Fruit fly (Drosophila melanogaster) whole organism, larva: ENCODE data around the gene Pgm1.

Experiments used
- noc ChIP-seq: fragments of 200-800 bp; sonication (Bioruptor generic); optimal IDR thresholded peaks from 3 replicates; lab custom pipeline; 2019; ENCODE audit warnings: missing biosample characterization, mild to moderate bottlenecking, missing genetic modification characterization, moderate library complexity

The Pgm1 gene

DNA sequence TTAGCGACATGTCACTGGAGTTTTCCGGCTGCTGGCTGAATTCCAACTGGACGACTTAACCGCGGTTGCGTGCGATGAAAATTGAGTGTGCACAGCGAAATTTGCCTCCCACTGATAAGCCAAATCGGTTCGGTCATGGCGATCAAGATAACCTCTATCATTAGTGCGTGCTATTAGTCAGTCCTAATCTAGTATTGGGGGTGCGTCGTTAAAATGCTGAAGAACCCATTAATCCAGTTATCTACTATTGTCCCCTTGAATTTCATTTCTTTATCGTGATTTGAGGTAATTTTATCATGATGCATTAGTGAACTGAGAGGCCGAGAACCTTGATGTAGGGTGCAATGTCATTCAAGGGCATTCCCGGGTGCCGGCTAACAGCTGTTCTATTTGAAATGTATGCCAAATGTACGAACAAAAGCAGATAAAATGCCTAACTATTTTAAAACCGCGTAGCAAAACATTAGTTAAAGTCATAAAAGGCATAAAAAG lies at the start of gene Pgm1:
Gene Pgm1 (minus strand): TSS at position 51 of the 492 bp plus-strand sequence.
- peak; percentile 87 for TF ChIP-seq noc

DNA sequence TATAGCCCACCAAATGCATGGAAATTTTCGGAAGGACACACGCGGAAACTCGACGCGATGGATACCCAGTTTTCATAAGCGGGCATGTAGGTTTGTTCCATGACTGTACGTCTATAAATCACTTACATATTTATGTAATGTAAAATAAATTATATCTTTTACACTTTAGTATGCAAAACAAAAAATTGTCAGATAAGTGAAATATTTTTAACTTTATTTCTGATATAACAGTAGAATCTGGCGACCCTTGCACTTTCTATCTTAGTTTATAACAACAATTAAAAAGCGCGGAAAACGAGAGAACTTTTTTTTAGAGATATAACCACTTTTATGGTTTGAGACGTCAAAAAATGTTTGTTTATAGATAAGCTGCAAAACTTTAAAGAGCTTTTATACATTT lies 49.4 kb upstream of the Pgm1 start:
- no peak for TF ChIP-seq noc

DNA sequence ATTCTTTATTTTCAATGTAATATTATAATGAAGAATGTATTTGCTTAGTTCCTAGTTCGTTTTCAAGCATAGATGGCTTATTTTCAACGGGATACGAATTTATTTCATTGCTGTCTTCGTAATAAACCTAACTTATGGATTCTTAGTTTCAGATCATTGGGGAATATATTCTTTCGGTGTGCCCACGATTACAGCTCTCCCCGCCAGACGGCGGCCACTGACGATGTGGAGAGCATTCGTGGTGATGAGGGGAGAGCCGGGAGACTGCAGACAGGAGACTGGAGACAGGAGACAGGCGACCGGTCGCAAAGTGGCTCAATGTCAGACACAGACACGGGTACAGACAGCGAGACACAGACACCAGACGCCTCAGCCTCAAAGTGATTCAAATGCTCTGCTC lies 49.0 kb upstream of the Pgm1 start:
- TF ChIP-seq noc = no peak

DNA sequence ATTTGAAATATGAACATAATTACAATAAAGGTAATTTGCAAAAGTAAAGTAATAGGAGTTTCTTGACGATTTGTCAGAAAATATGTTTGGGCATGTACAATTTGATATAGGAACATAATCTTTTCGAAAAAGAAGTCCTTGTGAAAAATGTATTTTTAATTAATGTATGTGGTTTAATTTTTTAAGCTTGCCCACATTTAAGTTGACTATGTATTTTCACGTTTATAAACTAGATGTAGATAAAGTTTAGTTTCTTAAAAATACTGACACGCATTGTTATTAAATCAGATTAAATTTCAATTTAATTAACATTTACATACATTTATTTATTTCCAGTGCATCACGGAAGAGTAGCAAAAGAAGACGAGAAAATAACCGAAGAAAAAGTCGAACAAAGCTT lies 48.2 kb upstream of the Pgm1 start:
- TF ChIP-seq noc = no peak

DNA sequence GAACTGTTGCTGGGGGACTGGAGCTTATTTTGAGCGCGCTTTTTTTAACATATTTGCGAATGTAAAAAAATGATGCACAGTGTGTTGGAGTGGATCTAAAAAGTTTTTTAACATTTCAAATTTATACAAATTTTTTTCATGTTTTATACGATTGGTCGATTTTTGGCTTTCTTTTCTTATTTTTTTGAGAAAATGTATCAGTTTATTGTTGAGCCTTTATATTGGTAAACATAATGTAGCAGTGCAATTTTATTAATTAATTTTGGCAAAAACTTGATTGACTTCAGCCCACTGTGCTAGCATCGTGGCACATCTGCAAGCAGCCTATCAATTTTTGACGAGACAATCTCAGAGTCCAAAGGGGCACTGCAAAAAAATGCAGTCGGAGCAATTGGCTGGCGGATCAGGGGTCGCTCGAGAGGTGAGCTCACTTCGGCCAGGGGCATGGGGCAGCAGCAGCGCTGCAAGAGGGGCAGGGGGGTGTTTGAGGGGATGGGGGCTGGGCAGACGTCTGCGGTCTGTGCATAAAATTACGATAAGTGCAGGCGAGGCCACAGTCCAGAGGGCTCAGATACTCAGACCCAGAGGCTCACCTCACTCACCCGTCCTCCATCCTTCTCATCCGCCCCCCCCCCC lies 47.4 kb upstream of the Pgm1 start:
- TF ChIP-seq noc = no peak

DNA sequence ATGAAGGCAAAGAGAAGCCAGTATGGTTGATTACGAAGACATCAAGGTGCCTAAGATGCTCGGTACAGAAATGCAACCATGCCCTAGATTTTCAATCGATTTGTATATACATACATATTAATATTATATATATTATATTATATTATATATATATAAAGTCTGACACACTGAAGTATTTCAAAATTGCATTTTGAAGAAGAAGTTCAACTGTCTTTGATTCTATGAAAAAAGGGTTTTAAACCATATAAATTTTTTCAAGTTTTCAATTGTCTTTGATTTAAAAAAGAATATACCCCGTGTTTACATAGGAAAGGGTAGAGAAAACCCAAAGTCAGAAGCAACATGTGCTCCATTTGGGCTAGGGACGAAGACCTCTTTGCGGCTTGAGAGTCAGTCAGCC lies 46.4 kb upstream of the Pgm1 start:
- no peak for TF ChIP-seq noc

DNA sequence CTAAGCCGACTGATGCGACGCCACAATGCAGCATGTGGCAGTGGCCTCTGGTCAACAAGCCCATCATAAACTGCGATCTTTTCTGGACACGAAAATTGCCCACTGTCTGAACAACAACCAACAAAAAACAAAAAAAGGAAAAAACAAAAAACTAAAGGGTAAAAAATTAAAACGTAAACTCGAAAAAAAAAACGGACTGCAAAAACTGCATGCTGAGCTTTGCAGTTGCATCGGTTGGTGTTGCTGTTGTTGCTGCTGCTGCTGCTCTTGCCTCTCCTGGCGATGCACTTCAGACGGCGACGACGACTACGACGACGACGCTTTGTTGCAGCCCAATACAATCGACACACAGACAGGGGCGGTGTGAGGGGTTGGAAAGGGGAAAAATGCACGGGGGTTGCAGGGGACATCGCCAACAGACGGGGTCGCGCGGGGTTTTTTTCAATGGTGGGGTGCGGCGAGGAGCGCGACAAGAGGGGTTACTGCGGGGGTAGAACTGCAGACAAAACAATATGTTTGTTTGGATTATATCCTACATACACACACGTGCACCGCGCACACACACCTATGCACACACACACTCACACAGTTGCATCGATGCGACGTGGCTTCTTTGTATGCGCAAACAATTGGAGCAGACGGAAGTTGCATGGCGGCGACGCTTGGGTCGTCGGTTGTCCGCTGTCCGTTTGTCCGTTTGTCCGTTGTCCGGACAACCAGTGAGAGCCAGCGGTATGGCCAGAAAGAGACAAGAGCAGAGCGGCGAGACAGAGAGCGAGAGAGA lies 45.7 kb upstream of the Pgm1 start:
- no peak for TF ChIP-seq noc

DNA sequence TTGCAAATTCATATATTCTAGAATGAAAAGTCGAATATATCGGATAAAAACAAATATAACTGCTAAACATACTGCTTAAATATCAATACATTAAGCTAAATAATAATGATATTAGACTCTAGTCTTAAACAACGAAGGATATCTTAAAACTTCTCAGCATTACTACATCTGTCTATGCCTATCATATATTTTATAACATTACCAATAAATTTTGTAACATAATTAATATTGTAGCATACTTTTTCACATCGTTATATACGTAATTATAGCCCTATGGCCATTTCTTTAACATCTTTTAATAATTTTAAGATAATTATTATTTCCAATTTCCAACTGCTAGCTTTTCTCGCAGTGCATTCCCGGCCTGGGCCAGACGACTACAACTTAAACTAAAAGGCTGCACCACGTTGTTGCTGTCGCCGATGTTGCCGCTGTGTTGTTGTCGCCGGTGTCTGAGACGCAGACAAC lies 44.5 kb upstream of the Pgm1 start:
- TF ChIP-seq noc = no peak

DNA sequence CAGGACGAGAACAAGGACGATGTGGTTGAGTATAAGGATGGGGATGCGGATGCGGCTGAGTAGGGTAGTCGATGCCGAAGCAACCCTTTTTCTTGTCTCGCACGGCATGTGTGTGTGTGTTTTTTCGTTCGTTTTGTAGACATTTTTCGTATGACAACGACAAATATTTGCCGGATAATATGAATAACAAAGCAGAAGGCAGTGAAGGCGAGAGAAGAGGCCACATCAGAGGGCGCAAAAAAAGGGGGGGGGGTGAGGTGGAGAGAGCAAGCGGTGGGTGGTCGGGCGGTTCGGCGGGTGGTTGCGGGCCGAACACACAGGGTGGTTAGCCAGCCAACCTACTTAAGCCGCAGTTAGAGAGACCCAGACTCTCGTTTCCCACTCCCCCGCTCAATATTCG lies 44.0 kb upstream of the Pgm1 start:
- no peak for TF ChIP-seq noc

DNA sequence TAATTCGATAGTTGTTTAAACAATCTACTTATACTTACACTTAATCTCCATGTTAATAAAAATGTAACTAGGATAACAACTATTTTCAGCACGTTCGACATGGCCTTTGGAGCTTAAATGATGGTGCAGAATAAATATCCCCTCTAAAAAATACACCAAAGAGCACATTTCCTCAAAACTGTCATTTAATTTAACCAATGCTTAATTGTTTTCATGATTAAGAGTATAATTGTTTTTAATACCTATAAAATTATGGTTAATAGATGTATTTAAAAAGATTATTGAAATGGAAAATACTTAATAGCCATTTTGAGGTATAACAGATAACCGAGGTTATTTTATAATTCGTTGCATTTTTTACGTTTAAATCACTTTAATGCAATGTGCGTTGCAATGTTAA lies 42.9 kb upstream of the Pgm1 start, which contains the start of gene CG33795:
Gene CG33795 (minus strand): TSS at position 101 of the 400 bp plus-strand sequence.
- no peak for TF ChIP-seq noc

DNA sequence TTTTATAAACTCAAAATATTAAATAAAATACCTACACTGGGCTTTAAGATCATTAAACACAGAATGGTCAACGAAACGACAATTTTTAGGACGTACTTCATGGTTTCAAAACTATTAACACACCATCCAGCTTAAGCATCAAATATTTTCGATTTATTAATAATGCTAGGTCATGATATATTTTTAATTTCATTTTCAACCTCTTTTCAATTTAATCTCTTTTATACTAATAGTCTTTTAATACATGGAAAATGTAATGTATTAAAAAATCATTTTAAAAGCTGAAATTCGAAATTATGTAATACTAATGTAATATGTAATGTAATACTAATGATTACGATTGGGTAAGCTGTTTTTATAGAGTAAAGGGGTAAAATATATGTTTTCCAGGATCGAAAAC lies 41.7 kb upstream of the Pgm1 start, which contains the start of gene CG33796:
Gene CG33796 (minus strand): TSS at position 101 of the 400 bp plus-strand sequence.
- TF ChIP-seq noc = no peak

DNA sequence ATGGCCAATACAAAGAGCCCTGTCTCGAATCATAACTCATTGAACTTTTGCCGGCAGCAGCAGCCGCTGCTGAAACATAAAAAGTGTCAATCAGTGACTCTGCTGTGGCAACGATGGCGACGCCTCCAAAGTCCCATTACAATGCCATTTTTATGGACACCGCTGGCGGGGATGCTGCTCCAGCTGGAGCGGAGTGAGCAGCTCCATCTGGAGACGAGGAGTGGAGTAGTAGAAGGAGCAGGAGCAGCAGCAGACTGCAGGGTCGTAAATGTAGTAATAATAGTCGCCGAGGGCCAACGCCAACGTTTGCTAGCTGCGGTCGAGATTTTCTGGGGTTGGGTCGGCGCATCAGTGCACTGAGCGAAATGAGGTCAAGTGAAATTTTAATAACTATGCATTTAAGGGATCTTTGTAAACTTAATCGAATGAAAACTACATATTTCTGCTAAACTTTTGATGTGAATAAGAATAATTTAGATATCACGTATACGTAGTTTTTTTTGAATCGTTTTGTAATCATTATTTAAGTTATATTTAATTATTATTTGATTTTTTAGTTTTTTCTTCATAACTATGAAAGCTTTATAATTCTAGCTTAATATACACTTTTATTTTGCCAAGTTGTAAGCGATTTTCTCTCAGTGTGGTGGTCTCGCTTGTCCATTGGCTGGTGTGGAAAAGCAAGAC lies 40.3 kb upstream of the Pgm1 start:
- TF ChIP-seq noc = no peak

DNA sequence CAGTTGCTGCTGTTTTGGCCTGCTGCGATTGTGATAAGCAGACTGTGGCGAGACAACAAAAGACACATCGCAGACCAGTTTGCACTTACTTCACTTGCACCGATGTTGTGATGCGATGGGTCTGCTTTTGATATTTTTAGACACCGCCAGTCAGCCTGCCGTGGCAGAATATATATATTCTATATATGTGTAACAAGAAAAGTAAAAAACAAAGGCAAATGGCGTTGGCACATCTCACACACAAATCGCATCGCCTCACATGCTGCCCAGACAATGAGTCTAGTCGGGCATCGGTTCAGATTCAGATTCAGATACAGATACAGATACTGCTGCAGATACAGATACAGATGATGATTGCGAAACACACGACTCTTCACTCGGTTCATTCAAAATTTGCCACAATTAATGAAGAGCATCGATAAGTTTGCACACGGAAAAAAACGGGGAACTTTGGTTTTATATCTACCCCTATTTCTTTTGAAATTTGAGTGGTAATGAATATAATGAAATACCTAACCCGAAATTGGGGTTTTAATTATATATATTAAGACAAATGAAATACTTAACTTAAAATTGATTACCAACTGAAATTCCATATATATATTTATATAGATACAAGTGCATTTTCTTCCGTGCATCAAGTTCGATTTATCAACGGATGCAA lies 39.5 kb upstream of the Pgm1 start:
- TF ChIP-seq noc = no peak

DNA sequence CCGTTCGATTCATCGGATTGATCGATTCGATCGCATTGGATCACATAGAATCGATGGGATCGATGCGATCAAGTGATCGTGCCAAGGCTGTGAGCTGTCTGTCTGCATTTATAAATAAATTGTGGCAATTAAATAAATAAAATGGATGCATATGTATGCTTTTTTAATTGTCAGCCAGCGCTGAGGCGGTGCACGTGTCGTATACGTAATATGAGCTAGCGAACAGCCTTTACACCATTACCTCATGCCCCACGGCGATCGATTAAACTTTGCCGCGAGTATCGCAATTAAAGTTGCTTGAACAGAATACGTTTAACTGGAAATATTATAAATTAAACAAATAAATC lies 38.6 kb upstream of the Pgm1 start:
- TF ChIP-seq noc = no peak

DNA sequence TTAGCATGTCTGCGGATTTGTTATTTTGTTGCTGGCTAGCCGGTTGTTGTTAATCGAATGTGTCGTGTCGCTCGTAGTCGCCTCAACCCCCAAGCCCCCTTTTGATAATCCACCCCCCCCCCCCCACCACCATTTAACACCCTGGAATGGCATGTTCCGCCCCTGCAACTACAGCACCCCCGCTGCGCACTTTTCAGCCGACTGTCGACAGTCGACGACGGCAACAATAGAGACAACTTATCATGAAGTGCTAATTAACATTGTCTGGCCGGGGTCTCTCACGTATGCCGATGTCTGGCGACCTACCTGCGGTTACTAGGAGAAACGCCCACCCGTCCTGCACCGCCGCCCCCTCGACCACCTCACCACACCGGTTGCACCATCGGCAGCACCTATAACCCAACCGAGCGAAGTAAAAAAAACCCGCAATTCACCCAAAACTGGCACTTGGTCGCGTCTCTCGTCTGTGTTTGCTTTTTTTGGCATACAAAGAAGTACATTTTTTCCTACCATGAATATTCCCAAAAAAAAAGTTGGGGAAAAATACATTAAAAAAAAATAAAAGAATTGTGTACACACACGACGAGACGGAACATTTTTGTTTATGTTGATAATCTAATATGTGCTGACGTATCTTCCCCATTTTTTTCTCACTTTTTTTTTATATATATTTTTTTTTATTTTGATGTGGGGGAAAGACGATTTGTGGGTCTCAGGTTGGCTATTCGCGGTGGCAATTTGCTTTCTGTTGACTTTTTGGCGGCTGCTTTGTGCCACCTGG lies 38.1 kb upstream of the Pgm1 start:
- peak; percentile 8 for TF ChIP-seq noc
